Worm (Caenorhabditis elegans) whole organism, L1 larva: ENCODE data around the gene C01G5.25.

Experiments used
- ceh-90 ChIP-seq: sonication (generic microtip); optimal IDR thresholded peaks from 2 replicates; lab custom pipeline; 2016; ENCODE audit warnings: missing genetic modification characterization, missing compliant biosample characterization
- irx-1 ChIP-seq: sonication (generic microtip); optimal IDR thresholded peaks from 2 replicates; lab custom pipeline; 2016; ENCODE audit warnings: missing genetic modification characterization, missing compliant biosample characterization
- mdl-1 ChIP-seq, 2 experiments: fragments of 150-350 bp; optimal IDR thresholded peaks; 2 replicates each; lab custom pipeline; 2014 to 2017; ENCODE audit warnings: missing biosample characterization in 2 of 2, missing genetic modification characterization in 2 of 2, inconsistent platforms in 1 of 2
- nhr-237 ChIP-seq: fragments of 150-350 bp; optimal IDR thresholded peaks from 2 replicates; lab custom pipeline; 2014; ENCODE audit warnings: missing biosample characterization, missing genetic modification characterization
- nhr-76 ChIP-seq: sonication (generic microtip); optimal IDR thresholded peaks from 2 replicates; lab custom pipeline; 2017; ENCODE audit warnings: missing biosample characterization, missing genetic modification characterization
- pqm-1 ChIP-seq: sonication (generic microtip); optimal IDR thresholded peaks from 3 replicates; lab custom pipeline; 2017; ENCODE audit warnings: missing biosample characterization, missing genetic modification characterization
- vab-15 ChIP-seq: sonication (generic microtip); optimal IDR thresholded peaks from 2 replicates; lab custom pipeline; 2017; ENCODE audit warnings: missing genotype, mild to moderate bottlenecking, missing genetic modification characterization, missing compliant biosample characterization
- ztf-11 ChIP-seq, 2 experiments: sonication (generic microtip); optimal IDR thresholded peaks; 2 replicates each; lab custom pipeline; 2016 to 2017; ENCODE audit warnings: missing genetic modification characterization in 2 of 2, missing biosample characterization in 1 of 2, missing compliant biosample characterization in 1 of 2

ce11 chrIV:6576728-6577101 lies 35.2 kb downstream of the C01G5.25 start:
- TF ChIP-seq ztf-11 (tag; optimal IDR thresholded peaks at IDR 0.05; lab: Kevin White, UChicago), result no peak
- TF ChIP-seq irx-1 (tag; lab: Kevin White, UChicago), result no peak
- no peak for TF ChIP-seq nhr-237 (tag; lab: Kevin White, UChicago)
- peak in 1 of 2 experiments; percentile 30 for TF ChIP-seq mdl-1 (tag; optimal IDR thresholded peaks at IDR 0.05; lab: Kevin White, UChicago)
- no peak for TF ChIP-seq pqm-1 (tag; lab: Kevin White, UChicago)
- no peak for TF ChIP-seq vab-15 (tag; lab: Kevin White, UChicago)
- TF ChIP-seq ceh-90 (tag; lab: Kevin White, UChicago), result no peak
- TF ChIP-seq nhr-76 (tag; lab: Kevin White, UChicago), result no peak
